ENCODE assay signal across 2 worm cellular contexts in the genomic region with DNA sequence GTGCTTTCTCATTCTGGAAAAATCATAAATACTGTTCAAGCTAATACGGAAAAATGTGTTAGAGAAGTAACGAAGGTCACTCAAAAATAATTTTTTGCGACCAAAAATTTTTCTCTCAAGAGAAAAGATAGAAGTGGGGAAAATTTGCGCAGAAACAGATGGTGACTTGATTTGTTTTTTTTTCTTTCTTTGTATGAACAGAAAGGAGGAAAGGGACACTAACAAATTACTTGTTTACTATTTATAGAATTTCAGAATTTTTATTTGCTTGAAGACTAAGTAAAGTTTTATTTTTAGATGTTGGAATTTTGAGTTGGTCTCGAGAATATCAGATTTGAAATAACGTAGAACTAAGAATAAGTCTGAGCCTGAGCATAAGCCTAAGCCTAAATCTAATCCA.
TF ChIP-seq lines count a peak whose summit lies in the region.

A gene (minus strand): TSS at position 101 of the 400 bp plus-strand sequence.

TF ChIP-seq in whole organism, L1 larva, 84 proteins besides CTCF, POLR2A, EP300 and RAD21:
- TF ChIP-seq grh-1 (GFP tag; IDR thresholded peaks at IDR 0.05; lab: Robert Waterston, UW) (no peak), dsc-1 (tag; optimal IDR thresholded peaks at IDR 0.05; lab: Kevin White, UChicago) (peak; percentile 33), pag-3 (tag; optimal IDR thresholded peaks at IDR 0.05; lab: Kevin White, UChicago; ENCODE audit: borderline replicate concordance, insufficient read depth) (no peak), lsy-2 (tag; optimal IDR thresholded peaks at IDR 0.05; lab: Kevin White, UChicago) (no peak), snpc-4 (tag; optimal IDR thresholded peaks at IDR 0.05; lab: Kevin White, UChicago) (no peak), fos-1 (tag; optimal IDR thresholded peaks at IDR 0.05; lab: Kevin White, UChicago) (no peak)

TF ChIP-seq in whole organism, L4 larva, 104 proteins besides CTCF, POLR2A, EP300 and RAD21:
- TF ChIP-seq unc-62 (GFP tag; optimal IDR thresholded peaks at IDR 0.05 in 1 of 2; lab: Kevin White, UChicago) (peak in 1 of 2 experiments; percentile 84), unc-62 (tag; optimal IDR thresholded peaks at IDR 0.05; lab: Kevin White, UChicago) (no peak), aha-1 (tag; lab: Kevin White, UChicago) (peak; percentile 73), Y5F2A.4 (GFP tag; optimal IDR thresholded peaks at IDR 0.05; lab: Kevin White, UChicago) (no peak), mxl-2 (GFP tag; conservative IDR thresholded peaks at IDR 0.05; lab: Robert Waterston, UW) (no peak)
